Fruit fly (Drosophila melanogaster) whole organism, embryonic: Measurements from ENCODE around the gene CG13898.

Experiments used
- Awh ChIP-seq: fragments of 200-800 bp; sonication (Bioruptor generic); IDR thresholded peaks from 2 replicates; pipeline ENCODE4, ENCODE4 v1.3.6; 2022; ENCODE audit warnings: missing biosample characterization, missing genetic modification characterization
- Bgb ChIP-seq: fragments of 200-800 bp; sonication (Bioruptor generic); IDR thresholded peaks from 2 replicates; pipeline ENCODE4 v1.3.6; 2022; ENCODE audit warnings: missing biosample characterization, missing genetic modification characterization; ENCODE audit not compliant: partially characterized antibody
- CG10431 ChIP-seq: fragments of 200-800 bp; sonication (Bioruptor generic); optimal IDR thresholded peaks from 3 replicates; lab custom pipeline; 2018; ENCODE audit warnings: missing biosample characterization, mild to moderate bottlenecking, missing genetic modification characterization
- CG11504 ChIP-seq: fragments of 200-800 bp; sonication (Bioruptor generic); optimal IDR thresholded peaks from 3 replicates; lab custom pipeline; 2019; ENCODE audit warnings: missing biosample characterization, mild to moderate bottlenecking, missing genetic modification characterization, moderate library complexity
- CG11696 ChIP-seq: fragments of 200-800 bp; sonication (Bioruptor generic); IDR thresholded peaks from 2 replicates; pipeline ENCODE4 v1.3.6; 2022; ENCODE audit warnings: missing biosample characterization, missing genetic modification characterization
- CG12236 ChIP-seq: fragments of 200-800 bp; sonication (Bioruptor generic); optimal IDR thresholded peaks from 2 replicates; lab custom pipeline; 2016; ENCODE audit warnings: missing biosample characterization, missing genetic modification characterization
- CG13296 ChIP-seq: fragments of 200-800 bp; sonication (Bioruptor generic); optimal IDR thresholded peaks from 3 replicates; lab custom pipeline; 2018; ENCODE audit warnings: missing biosample characterization, mild to moderate bottlenecking, missing genetic modification characterization
- CG14667 ChIP-seq: fragments of 200-800 bp; sonication (Bioruptor generic); IDR thresholded peaks from 2 replicates; pipeline ENCODE4 v1.3.6; 2022; ENCODE audit warnings: missing biosample characterization, missing genetic modification characterization
- CG14965 ChIP-seq: fragments of 200-800 bp; sonication (Bioruptor generic); optimal IDR thresholded peaks from 2 replicates; lab custom pipeline; 2016; ENCODE audit warnings: missing biosample characterization, missing genetic modification characterization, borderline replicate concordance
- CG15696 ChIP-seq: fragments of 200-800 bp; sonication (Bioruptor generic); optimal IDR thresholded peaks from 2 replicates; lab custom pipeline; 2019; ENCODE audit warnings: missing biosample characterization, mild to moderate bottlenecking, missing genetic modification characterization, moderate library complexity
- CG18619 ChIP-seq: fragments of 200-800 bp; sonication (Bioruptor generic); optimal IDR thresholded peaks from 3 replicates; lab custom pipeline; 2017; ENCODE audit warnings: missing biosample characterization, mild to moderate bottlenecking, missing genetic modification characterization
- CG2712 ChIP-seq: fragments of 200-800 bp; optimal IDR thresholded peaks from 3 replicates; lab custom pipeline; 2019; ENCODE audit warnings: missing biosample characterization, mild to moderate bottlenecking, missing genetic modification characterization, moderate library complexity
- CG34376 ChIP-seq: fragments of 200-800 bp; sonication (Bioruptor generic); optimal IDR thresholded peaks from 2 replicates; lab custom pipeline; 2018; ENCODE audit warnings: missing biosample characterization, mild to moderate bottlenecking, missing genetic modification characterization
- CG6654 ChIP-seq: fragments of 200-800 bp; sonication (Bioruptor generic); optimal IDR thresholded peaks from 2 replicates; lab custom pipeline; 2017; ENCODE audit warnings: missing biosample characterization, mild to moderate bottlenecking, missing genetic modification characterization
- CG6683 ChIP-seq: fragments of 200-800 bp; sonication (Bioruptor generic); optimal IDR thresholded peaks from 2 replicates; lab custom pipeline; 2017; ENCODE audit warnings: missing biosample characterization, mild to moderate bottlenecking, missing genetic modification characterization, missing genetic modification reagents
- CG6854 ChIP-seq: fragments of 200-800 bp; sonication (Bioruptor generic); optimal IDR thresholded peaks from 3 replicates; lab custom pipeline; 2017; ENCODE audit warnings: missing biosample characterization, mild to moderate bottlenecking, missing genetic modification characterization
- CG8290 ChIP-seq, 3 experiments: fragments of 200-800 bp; sonication (Bioruptor generic); optimal IDR thresholded peaks; 2 replicates each; lab custom pipeline; 2016 to 2019; ENCODE audit warnings: missing biosample characterization in 3 of 3, missing genetic modification characterization in 3 of 3, mild to moderate bottlenecking in 2 of 3, moderate library complexity in 1 of 3
- CG9609 ChIP-seq: fragments of 200-800 bp; sonication (Bioruptor generic); optimal IDR thresholded peaks from 3 replicates; lab custom pipeline; 2016; ENCODE audit warnings: missing biosample characterization, missing genetic modification characterization
- CHES-1-like ChIP-seq: fragments of 200-800 bp; sonication (Bioruptor generic); optimal IDR thresholded peaks from 2 replicates; lab custom pipeline; 2016; ENCODE audit warnings: missing biosample characterization, missing genetic modification characterization
- E2f2 ChIP-seq: fragments of 200-800 bp; sonication (Bioruptor generic); IDR thresholded peaks from 2 replicates; pipeline ENCODE4 v1.3.6; 2022; ENCODE audit warnings: missing biosample characterization, missing genetic modification characterization
- Eip74EF ChIP-seq, 2 experiments: fragments of 200-800 bp in 1 of 2; fragments of >200 bp in 1 of 2; sonication (Bioruptor generic) in 1 of 2; optimal IDR thresholded peaks; 2 replicates each; lab custom pipeline; 2017 to 2019; ENCODE audit warnings: missing biosample characterization in 2 of 2, missing genetic modification characterization in 2 of 2, mild to moderate bottlenecking in 1 of 2, moderate library complexity in 1 of 2
- Ets97D ChIP-seq: fragments of 200-800 bp; sonication (Bioruptor generic); optimal IDR thresholded peaks from 3 replicates; lab custom pipeline; 2016; ENCODE audit warnings: missing biosample characterization, missing genetic modification characterization
- Fer1 ChIP-seq: fragments of 200-800 bp; sonication (Bioruptor generic); optimal IDR thresholded peaks from 2 replicates; lab custom pipeline; 2017; ENCODE audit warnings: missing biosample characterization, mild to moderate bottlenecking, missing genetic modification characterization
- Hey ChIP-seq: fragments of 200-800 bp; sonication (Bioruptor generic); optimal IDR thresholded peaks from 3 replicates; lab custom pipeline; 2018; ENCODE audit warnings: missing biosample characterization, mild to moderate bottlenecking, missing genetic modification characterization
- HmgZ ChIP-seq: fragments of 200-800 bp; sonication (Bioruptor generic); optimal IDR thresholded peaks from 2 replicates; lab custom pipeline; 2018; ENCODE audit warnings: missing biosample characterization, mild to moderate bottlenecking, missing genetic modification characterization
- Hsf ChIP-seq: fragments of 200-800 bp; sonication (Bioruptor generic); optimal IDR thresholded peaks from 3 replicates; lab custom pipeline; 2016; ENCODE audit warnings: missing biosample characterization, missing genetic modification characterization
- Jarid2 ChIP-seq: fragments of 200-800 bp; sonication (Bioruptor generic); optimal IDR thresholded peaks from 3 replicates; lab custom pipeline; 2017; ENCODE audit warnings: mild to moderate bottlenecking, missing biosample characterization, missing genetic modification reagents, missing genetic modification characterization
- Lpt ChIP-seq: fragments of >200 bp; optimal IDR thresholded peaks from 2 replicates; lab custom pipeline; 2018; ENCODE audit warnings: missing biosample characterization, missing genetic modification characterization
- NC2α ChIP-seq: fragments of 200-800 bp; sonication (Bioruptor generic); optimal IDR thresholded peaks from 2 replicates; lab custom pipeline; 2016; ENCODE audit warnings: missing biosample characterization, missing genetic modification characterization
- Optix ChIP-seq: fragments of 200-800 bp; sonication (Bioruptor generic); IDR thresholded peaks from 3 replicates; pipeline ENCODE4 v1.3.6; 2022; ENCODE audit warnings: missing biosample characterization, missing genetic modification characterization
- Stat92E ChIP-seq, 3 experiments: fragments of >200 bp in 2 of 3; fragments of 200-800 bp in 1 of 3; sonication (Bioruptor generic) in 1 of 3; optimal IDR thresholded peaks; 2 replicates each; lab custom pipeline; 2017 to 2019; ENCODE audit warnings: missing biosample characterization in 3 of 3, missing genetic modification characterization in 3 of 3, mild to moderate bottlenecking in 1 of 3, moderate library complexity in 1 of 3
- TFAM ChIP-seq: fragments of 200-800 bp; sonication (Bioruptor generic); optimal IDR thresholded peaks from 2 replicates; lab custom pipeline; 2017; ENCODE audit warnings: missing biosample characterization, missing genetic modification characterization, inconsistent platforms
- al ChIP-seq: fragments of 200-800 bp; sonication (Bioruptor generic); IDR thresholded peaks from 2 replicates; pipeline ENCODE4 v1.3.6; 2022; ENCODE audit warnings: missing biosample characterization, missing genetic modification characterization
- ase ChIP-seq: fragments of 200-800 bp; sonication (Bioruptor generic); IDR thresholded peaks from 3 replicates; pipeline ENCODE4 v1.3.6; 2022; ENCODE audit warnings: missing biosample characterization, missing genetic modification characterization
- eyg ChIP-seq: fragments of 200-800 bp; sonication (Bioruptor generic); optimal IDR thresholded peaks from 3 replicates; lab custom pipeline; 2016; ENCODE audit warnings: missing biosample characterization, missing genetic modification characterization
- grau ChIP-seq: fragments of 200-800 bp; optimal IDR thresholded peaks from 3 replicates; lab custom pipeline; 2019; ENCODE audit warnings: missing biosample characterization, mild to moderate bottlenecking, missing genetic modification characterization, moderate library complexity
- grn ChIP-seq: fragments of 200-800 bp; sonication (Bioruptor generic); optimal IDR thresholded peaks from 3 replicates; lab custom pipeline; 2017; ENCODE audit warnings: missing biosample characterization, missing genetic modification characterization
- h ChIP-seq: fragments of >200 bp; optimal IDR thresholded peaks from 2 replicates; lab custom pipeline; 2017
- insv ChIP-seq, 2 experiments: fragments of 200-800 bp; sonication (Bioruptor generic); optimal IDR thresholded peaks; 3 replicates each; lab custom pipeline; 2016 to 2018; ENCODE audit warnings: missing biosample characterization in 2 of 2, missing genetic modification characterization in 2 of 2
- mld ChIP-seq: fragments of 200-800 bp; sonication (Bioruptor generic); IDR thresholded peaks from 3 replicates; pipeline ENCODE4 v1.3.6; 2022; ENCODE audit warnings: missing biosample characterization, missing genetic modification characterization; ENCODE audit not compliant: partially characterized antibody
- nau ChIP-seq: fragments of 200-800 bp; sonication (Bioruptor generic); optimal IDR thresholded peaks from 3 replicates; lab custom pipeline; 2017; ENCODE audit warnings: missing biosample characterization, mild to moderate bottlenecking, missing genetic modification characterization, missing genetic modification reagents
- phol ChIP-seq: fragments of 200-800 bp; sonication (Bioruptor generic); optimal IDR thresholded peaks from 3 replicates; lab custom pipeline; 2018; ENCODE audit warnings: missing biosample characterization, mild to moderate bottlenecking, missing genetic modification characterization, moderate library complexity
- pum ChIP-seq: fragments of 200-800 bp; sonication (Bioruptor generic); optimal IDR thresholded peaks from 2 replicates; lab custom pipeline; 2016; ENCODE audit warnings: missing biosample characterization, missing genetic modification characterization
- ro ChIP-seq: fragments of 200-800 bp; sonication (Bioruptor generic); IDR thresholded peaks from 2 replicates; pipeline ENCODE4 v1.3.6; 2022; ENCODE audit warnings: missing biosample characterization, missing genetic modification characterization
- slbo ChIP-seq: fragments of 200-800 bp; sonication (Bioruptor generic); IDR thresholded peaks from 2 replicates; pipeline ENCODE4 v1.3.6; 2022; ENCODE audit warnings: missing biosample characterization, missing genetic modification characterization
- toy ChIP-seq: fragments of 200-800 bp; sonication (Bioruptor generic); IDR thresholded peaks from 2 replicates; pipeline ENCODE4 v1.3.6; 2022; ENCODE audit warnings: missing biosample characterization, missing genetic modification characterization
- unc-4 ChIP-seq: fragments of 200-800 bp; sonication (Bioruptor generic); IDR thresholded peaks from 2 replicates; pipeline ENCODE4 v1.3.6; 2022; ENCODE audit warnings: missing biosample characterization, missing genetic modification characterization; ENCODE audit not compliant: partially characterized antibody
- zfh2 ChIP-seq: fragments of 200-800 bp; sonication (Bioruptor generic); optimal IDR thresholded peaks from 2 replicates; lab custom pipeline; 2016; ENCODE audit warnings: missing biosample characterization, missing genetic modification characterization

CG13898 gene

dm6 chr3L:815234-816200 lies 11.7 kb upstream of the CG13898 start (continued):
- no peak for TF ChIP-seq CG9609 (GFP tag; lab: Kevin White, UChicago)
- TF ChIP-seq E2f2 (GFP tag; lab: Robert Waterston, UW) = peak; percentile 34; the same call in 1 of the 2 replicates
- TF ChIP-seq CG11504 (tag; lab: Kevin White, UChicago) = peak; percentile 53
- TF ChIP-seq CG2712 (tag; lab: Kevin White, UChicago) = peak; percentile 32
- peak; percentile 54 for TF ChIP-seq grau (tag; lab: Kevin White, UChicago)
- no peak for TF ChIP-seq CG6654 (GFP tag; lab: Kevin White, UChicago)
- TF ChIP-seq CG18619 (GFP tag; lab: Kevin White, UChicago) = no peak
- no peak for TF ChIP-seq Jarid2 (GFP tag; lab: Kevin White, UChicago)
- TF ChIP-seq Stat92E (GFP tag; optimal IDR thresholded peaks at IDR 0.05; lab: Kevin White, UChicago) = no peak
- no peak for TF ChIP-seq CG6683 (GFP tag; lab: Kevin White, UChicago)
- TF ChIP-seq pum (GFP tag; lab: Kevin White, UChicago) = no peak
- TF ChIP-seq ase = 0 out of 3 replicates have a peak, but pooled peaks have one; percentile 27
- no peak for TF ChIP-seq grn
- no peak for TF ChIP-seq h (lab: Kevin White, UChicago)
- no peak for TF ChIP-seq Bgb (GFP tag; lab: Robert Waterston, UW)
- no peak for TF ChIP-seq Fer1 (GFP tag; lab: Kevin White, UChicago)
- TF ChIP-seq Optix = 0 out of 3 replicates have a peak, but pooled peaks have one; percentile 18
- no peak for TF ChIP-seq CG14965 (GFP tag; lab: Kevin White, UChicago)
- 0 out of 2 replicates have a peak, but pooled peaks have one; percentile 28 for TF ChIP-seq al (GFP tag; lab: Robert Waterston, UW)
- no peak for TF ChIP-seq CG12236 (GFP tag; lab: Kevin White, UChicago)
- no peak for TF ChIP-seq CHES-1-like (GFP tag; lab: Kevin White, UChicago)
- TF ChIP-seq Ets97D (GFP tag; lab: Kevin White, UChicago) = no peak
- no peak for TF ChIP-seq HmgZ (tag; lab: Kevin White, UChicago)
- no peak for TF ChIP-seq insv (GFP tag; optimal IDR thresholded peaks at IDR 0.05; lab: Kevin White, UChicago)
- TF ChIP-seq slbo = peak; percentile 56
- TF ChIP-seq Hey = no peak
- no peak for TF ChIP-seq CG13296
- peak; percentile 20 for TF ChIP-seq phol (tag; lab: Kevin White, UChicago)
- TF ChIP-seq eyg (GFP tag; lab: Kevin White, UChicago) = no peak
- TF ChIP-seq CG10431 (GFP tag; lab: Kevin White, UChicago) = no peak
- TF ChIP-seq nau (GFP tag; lab: Kevin White, UChicago) = no peak
- TF ChIP-seq CG15696 = no peak
- no peak for TF ChIP-seq Hsf
- no peak for TF ChIP-seq CG8290 (GFP tag; optimal IDR thresholded peaks at IDR 0.05; lab: Kevin White, UChicago)
- TF ChIP-seq CG8290 (tag; optimal IDR thresholded peaks at IDR 0.05; lab: Kevin White, UChicago) = no peak
- no peak for TF ChIP-seq toy (GFP tag; lab: Robert Waterston, UW)
- no peak for TF ChIP-seq zfh2
- no peak for TF ChIP-seq NC2α
- TF ChIP-seq unc-4 (GFP tag; lab: Robert Waterston, UW) = no peak
- no peak for TF ChIP-seq CG14667 (GFP tag; lab: Robert Waterston, UW)
- TF ChIP-seq TFAM (GFP tag; lab: Kevin White, UChicago) = no peak
- no peak for TF ChIP-seq CG11696 (GFP tag; lab: Robert Waterston, UW)
- no peak for TF ChIP-seq Eip74EF (GFP tag; optimal IDR thresholded peaks at IDR 0.05; lab: Kevin White, UChicago)
- TF ChIP-seq Awh (GFP tag; lab: Robert Waterston, UW) = no peak
- TF ChIP-seq CG34376 = no peak
- no peak for TF ChIP-seq ro (GFP tag; lab: Robert Waterston, UW)
- no peak for TF ChIP-seq Lpt (GFP tag; lab: Kevin White, UChicago)
- TF ChIP-seq mld (GFP tag; lab: Robert Waterston, UW) = no peak
- no peak for TF ChIP-seq CG6854
